Worm (Caenorhabditis elegans): ENCODE data around the gene C06H2.2.
A peak's percentile ranks its signal among the peaks of the same experiment; 100 is the strongest.
"Not testable (repeated sequence)": the region's sequence is repeated elsewhere in the genome, so short reads cannot be mapped to it uniquely, and the experiment has no call there.

Gene C06H2.2

DNA sequence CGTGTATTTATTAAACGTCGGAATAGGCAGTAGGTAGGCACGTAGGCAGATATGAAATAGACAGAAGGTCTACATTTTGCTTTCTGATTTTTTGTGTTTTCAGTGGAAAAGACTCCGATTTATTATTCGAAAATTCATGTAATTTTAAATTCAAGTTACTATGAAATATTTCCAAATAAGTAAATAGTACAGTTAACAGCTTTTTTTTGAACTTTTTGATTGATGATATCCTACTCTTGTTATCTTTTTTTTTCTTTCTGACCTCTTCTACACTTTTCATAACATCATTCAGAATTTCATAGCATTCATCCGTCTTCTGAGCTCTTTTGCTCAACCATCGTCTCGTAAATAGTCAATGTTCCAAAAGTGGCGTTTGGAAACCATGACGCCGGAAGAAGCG is 26.4 kb upstream of the C06H2.2 start, which contains the start of gene cdkl-1:
Gene cdkl-1 (plus strand): TSS at position 301 of the 400 bp plus-strand sequence.
- TF ChIP-seq mab-5 (tag; optimal IDR thresholded peaks at IDR 0.05) (no peak), sem-2 (GFP tag; optimal IDR thresholded peaks at IDR 0.05) (no peak), nhr-12 (tag; optimal IDR thresholded peaks at IDR 0.05) (no peak), ceh-83 (GFP tag; optimal IDR thresholded peaks at IDR 0.05) (no peak), hlh-1 (tag; optimal IDR thresholded peaks at IDR 0.05) (no peak), flh-1 (GFP tag; optimal IDR thresholded peaks at IDR 0.05) (no peak), cnd-1 (tag; optimal IDR thresholded peaks at IDR 0.05) (no peak), ceh-39 (tag; optimal IDR thresholded peaks at IDR 0.05) (no peak), pha-4 (tag; optimal IDR thresholded peaks at IDR 0.05) (no peak), sptf-1 (tag; optimal IDR thresholded peaks at IDR 0.05) (no peak), drap-1 (GFP tag; optimal IDR thresholded peaks at IDR 0.05) (no peak), ztf-11 (tag; optimal IDR thresholded peaks at IDR 0.05) (no peak)

- TF ChIP-seq ceh-83 (GFP tag; optimal IDR thresholded peaks at IDR 0.05), result no peak
- TF ChIP-seq drap-1 (GFP tag; optimal IDR thresholded peaks at IDR 0.05), result no peak
- no peak for TF ChIP-seq tbx-8 (GFP tag; optimal IDR thresholded peaks at IDR 0.05)
These were observed 20.6 kb upstream of the C06H2.2 start for ce11 chrV:11104408-11104807.

DNA sequence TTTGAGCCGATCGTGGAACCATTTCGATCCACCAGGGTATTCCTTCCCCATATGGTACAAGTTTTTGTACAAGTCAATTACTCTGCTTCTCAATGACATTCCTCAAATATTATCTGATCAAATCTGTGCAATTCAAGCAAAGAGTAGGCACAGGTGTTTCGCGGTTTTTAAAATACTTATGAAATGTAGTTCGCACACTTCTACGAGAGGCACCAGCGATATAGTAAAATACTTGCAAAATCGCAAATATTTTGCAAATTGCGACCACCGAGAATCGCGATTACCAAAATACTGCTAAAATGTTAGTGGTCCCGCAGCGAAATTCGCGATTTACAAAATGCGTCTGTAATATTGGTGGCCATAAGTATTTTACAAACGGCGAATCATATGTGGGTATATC is 15.4 kb upstream of the C06H2.2 start, which contains the start of gene Y42A5A.5:
Gene Y42A5A.5 (minus strand): TSS at position 101 of the 400 bp plus-strand sequence.
- TF ChIP-seq nhr-12 (tag; optimal IDR thresholded peaks at IDR 0.05); bed-3 (GFP tag; optimal IDR thresholded peaks at IDR 0.05); blmp-1 (tag; optimal IDR thresholded peaks at IDR 0.05): not testable (repeated sequence)

- TF ChIP-seq pha-4 (tag; optimal IDR thresholded peaks at IDR 0.05) (peak; percentile 53), sptf-1 (tag; optimal IDR thresholded peaks at IDR 0.05) (peak; percentile 90), mep-1 (tag; optimal IDR thresholded peaks at IDR 0.05) (peak; percentile 68), lin-13 (tag; optimal IDR thresholded peaks at IDR 0.05) (peak; percentile 69), flh-1 (GFP tag; optimal IDR thresholded peaks at IDR 0.05) (no peak), blmp-1 (tag; optimal IDR thresholded peaks at IDR 0.05) (no peak), ceh-43 (GFP tag; optimal IDR thresholded peaks at IDR 0.05) (peak; percentile 84), ces-1 (GFP tag; optimal IDR thresholded peaks at IDR 0.05) (peak; percentile 13), nhr-12 (tag; optimal IDR thresholded peaks at IDR 0.05) (peak; percentile 12), M03D4.4 (tag; optimal IDR thresholded peaks at IDR 0.05) (peak; percentile 86), mab-5 (tag; optimal IDR thresholded peaks at IDR 0.05) (no peak), unc-62 (GFP tag; optimal IDR thresholded peaks at IDR 0.05) (no peak), lin-32 (GFP tag; optimal IDR thresholded peaks at IDR 0.05) (no peak), bed-3 (GFP tag; optimal IDR thresholded peaks at IDR 0.05) (peak; percentile 65), elt-1 (tag; optimal IDR thresholded peaks at IDR 0.05; ENCODE audit: borderline replicate concordance, insufficient read depth) (peak; percentile 37), ham-2 (GFP tag; optimal IDR thresholded peaks at IDR 0.05) (peak; percentile 28), ceh-83 (GFP tag; optimal IDR thresholded peaks at IDR 0.05) (peak; percentile 88), cnd-1 (tag; optimal IDR thresholded peaks at IDR 0.05) (peak; percentile 50), unc-120 (tag; optimal IDR thresholded peaks at IDR 0.05; ENCODE audit: poor library complexity, severe bottlenecking) (peak; percentile 79), ztf-11 (tag; optimal IDR thresholded peaks at IDR 0.05) (peak; percentile 82), nhr-28 (tag; optimal IDR thresholded peaks at IDR 0.05) (peak; percentile 26), elt-3 (tag; optimal IDR thresholded peaks at IDR 0.05) (no peak), drap-1 (GFP tag; optimal IDR thresholded peaks at IDR 0.05) (peak; percentile 65), hlh-1 (tag; optimal IDR thresholded peaks at IDR 0.05) (peak; percentile 58), nhr-76 (tag; optimal IDR thresholded peaks at IDR 0.05) (peak; percentile 79), mls-2 (tag; optimal IDR thresholded peaks at IDR 0.05) (peak; percentile 88), tbx-8 (GFP tag; optimal IDR thresholded peaks at IDR 0.05) (peak; percentile 47), lsy-2 (tag; optimal IDR thresholded peaks at IDR 0.05) (peak; percentile 33), sem-2 (GFP tag; optimal IDR thresholded peaks at IDR 0.05) (peak; percentile 52)
These were observed 11.9 kb upstream of the C06H2.2 start, which contains the start of gene erfa-3 for ce11 chrV:11113041-11113574. erfa-3 (minus strand) TSS chrV:11113091.

- no peak for TF ChIP-seq blmp-1 (tag; optimal IDR thresholded peaks at IDR 0.05)
- TF ChIP-seq flh-1 (GFP tag; optimal IDR thresholded peaks at IDR 0.05), result no peak
- TF ChIP-seq pha-4 (tag; optimal IDR thresholded peaks at IDR 0.05), result no peak
- no peak for TF ChIP-seq mep-1 (tag; optimal IDR thresholded peaks at IDR 0.05)
- TF ChIP-seq ham-2 (GFP tag; optimal IDR thresholded peaks at IDR 0.05), result no peak
- TF ChIP-seq ces-1 (GFP tag; optimal IDR thresholded peaks at IDR 0.05), result no peak
- TF ChIP-seq snpc-4 (tag; optimal IDR thresholded peaks at IDR 0.05), result no peak
- no peak for TF ChIP-seq nhr-76 (tag; optimal IDR thresholded peaks at IDR 0.05)
- no peak for TF ChIP-seq nhr-237 (tag; optimal IDR thresholded peaks at IDR 0.05)
- no peak for TF ChIP-seq mls-2 (tag; optimal IDR thresholded peaks at IDR 0.05)
- no peak for TF ChIP-seq unc-39 (tag; optimal IDR thresholded peaks at IDR 0.05)
- no peak for TF ChIP-seq nhr-28 (tag; optimal IDR thresholded peaks at IDR 0.05)
- no peak for TF ChIP-seq hlh-1 (tag; optimal IDR thresholded peaks at IDR 0.05)
- no peak for TF ChIP-seq sptf-1 (tag; optimal IDR thresholded peaks at IDR 0.05)
- TF ChIP-seq elt-1 (tag; optimal IDR thresholded peaks at IDR 0.05; ENCODE audit: borderline replicate concordance, insufficient read depth), result no peak
- TF ChIP-seq lsy-2 (tag; optimal IDR thresholded peaks at IDR 0.05), result no peak
- TF ChIP-seq mab-5 (tag; optimal IDR thresholded peaks at IDR 0.05), result no peak
- no peak for TF ChIP-seq ceh-83 (GFP tag; optimal IDR thresholded peaks at IDR 0.05)
- no peak for TF ChIP-seq nhr-2 (tag; optimal IDR thresholded peaks at IDR 0.05)
These were observed 11.4 kb upstream of the C06H2.2 start, which contains the start of gene math-33 for ce11 chrV:11113607-11114006. math-33 (plus strand) TSS chrV:11113907.
